Worm (Caenorhabditis elegans) whole organism, midembryonic: Measurements from ENCODE around the gene set-21.

Experiments
- T22C8.4 ChIP-seq: fragments of 200-800 bp; sonication (Bioruptor generic); IDR thresholded peaks from 2 replicates; pipeline ENCODE4 v1.3.6; 2022; ENCODE audit warnings: missing genetic modification characterization, missing compliant biosample characterization
- cog-1 ChIP-seq: sonication (generic microtip); optimal IDR thresholded peaks from 2 replicates; lab custom pipeline; 2016; ENCODE audit warnings: missing genetic modification characterization, missing compliant biosample characterization
- flt-1 ChIP-seq: fragments of 200-800 bp; sonication (Bioruptor generic); IDR thresholded peaks from 2 replicates; pipeline ENCODE4 v1.3.6; 2022; ENCODE audit warnings: missing genetic modification characterization, missing compliant biosample characterization
- klf-2 ChIP-seq: fragments of 200-800 bp; sonication (Bioruptor generic); conservative IDR thresholded peaks from 2 replicates; pipeline ENCODE4 v1.3.6; 2022; ENCODE audit warnings: missing genetic modification reagents, missing genetic modification characterization, missing compliant biosample characterization
- med-1 ChIP-seq: sonication (generic microtip); optimal IDR thresholded peaks from 2 replicates; lab custom pipeline; 2017; ENCODE audit warnings: missing genetic modification characterization, mild to moderate bottlenecking, missing compliant biosample characterization, antibody characterized with exemption, missing genetic modification reagents; ENCODE audit not compliant: insufficient read depth
- tab-1 ChIP-seq: fragments of 200-800 bp; sonication (Bioruptor generic); IDR thresholded peaks from 2 replicates; pipeline ENCODE4 v1.3.6; 2022; ENCODE audit warnings: missing genetic modification characterization, missing compliant biosample characterization
- ztf-23 ChIP-seq: fragments of 200-800 bp; sonication (Bioruptor generic); IDR thresholded peaks from 2 replicates; pipeline ENCODE4 v1.3.6; 2022; ENCODE audit warnings: missing genetic modification reagents, missing genetic modification characterization, missing compliant biosample characterization
- ztf-29 ChIP-seq: fragments of 200-800 bp; sonication (Bioruptor generic); IDR thresholded peaks from 2 replicates; pipeline ENCODE4 v1.3.6; 2022; ENCODE audit warnings: missing genetic modification reagents, missing genetic modification characterization, missing compliant biosample characterization

- TF ChIP-seq flt-1 (GFP tag; lab: Robert Waterston, UW) (no peak), cog-1 (tag; lab: Kevin White, UChicago) (no peak), tab-1 (no peak), med-1 (no peak), klf-2 (GFP tag; lab: Robert Waterston, UW) (no peak), ztf-29 (GFP tag; lab: Robert Waterston, UW) (no peak), T22C8.4 (GFP tag; lab: Robert Waterston, UW) (no peak), ztf-23 (GFP tag; lab: Robert Waterston, UW) (no peak)
These were observed 44.1 kb upstream of the set-21 start, which contains the start of gene oac-52 for ce11 chrIV:4346512-4346911.
